Fruit fly (Drosophila melanogaster) whole organism, embryonic: ENCODE results near the gene CG13658.

Experiments
- Aef1 ChIP-seq: fragments of 200-800 bp; sonication (Bioruptor generic); IDR thresholded peaks from 3 replicates; pipeline ENCODE4 v1.3.6; 2022; ENCODE audit warnings: missing biosample characterization, missing genetic modification characterization
- CG10147 ChIP-seq: fragments of 200-800 bp; sonication (Bioruptor generic); optimal IDR thresholded peaks from 2 replicates; lab custom pipeline; 2019; ENCODE audit warnings: missing biosample characterization, mild to moderate bottlenecking, missing genetic modification characterization, moderate library complexity
- CG10209 ChIP-seq: fragments of 200-800 bp; sonication (Bioruptor generic); optimal IDR thresholded peaks from 3 replicates; lab custom pipeline; 2017; ENCODE audit warnings: missing biosample characterization, mild to moderate bottlenecking, missing genetic modification characterization, missing genetic modification reagents
- CG11695 ChIP-seq: fragments of 200-800 bp; sonication (Bioruptor generic); IDR thresholded peaks from 3 replicates; pipeline ENCODE4 v1.3.6; 2022; ENCODE audit warnings: missing biosample characterization, missing genetic modification characterization
- CG12769 ChIP-seq: fragments of 200-800 bp; sonication (Bioruptor generic); optimal IDR thresholded peaks from 2 replicates; lab custom pipeline; 2019; ENCODE audit warnings: missing biosample characterization, mild to moderate bottlenecking, missing genetic modification characterization, moderate library complexity
- CG13296 ChIP-seq: fragments of 200-800 bp; sonication (Bioruptor generic); optimal IDR thresholded peaks from 3 replicates; lab custom pipeline; 2018; ENCODE audit warnings: missing biosample characterization, mild to moderate bottlenecking, missing genetic modification characterization
- CG13894 ChIP-seq: fragments of 200-800 bp; sonication (Bioruptor generic); optimal IDR thresholded peaks from 3 replicates; lab custom pipeline; 2018; ENCODE audit warnings: missing biosample characterization, mild to moderate bottlenecking, missing genetic modification characterization, moderate library complexity
- CG17328 ChIP-seq: fragments of 200-800 bp; sonication (Bioruptor generic); IDR thresholded peaks from 2 replicates; pipeline ENCODE4 v1.3.6; 2022; ENCODE audit warnings: missing biosample characterization, missing genetic modification characterization
- CG17359 ChIP-seq: fragments of 200-800 bp; sonication (Bioruptor generic); optimal IDR thresholded peaks from 3 replicates; lab custom pipeline; 2018; ENCODE audit warnings: missing biosample characterization, mild to moderate bottlenecking, missing genetic modification characterization, moderate library complexity
- CG17385 ChIP-seq: fragments of 200-800 bp; sonication (Bioruptor generic); optimal IDR thresholded peaks from 3 replicates; lab custom pipeline; 2018; ENCODE audit warnings: missing biosample characterization, mild to moderate bottlenecking, missing genetic modification characterization
- CG18011 ChIP-seq: fragments of 200-800 bp; sonication (Bioruptor generic); optimal IDR thresholded peaks from 2 replicates; lab custom pipeline; 2017; ENCODE audit warnings: missing biosample characterization, missing genetic modification characterization, mild to moderate bottlenecking, moderate library complexity, missing genotype
- CG2199 ChIP-seq: fragments of 200-800 bp; sonication (Bioruptor generic); IDR thresholded peaks from 3 replicates; pipeline ENCODE4 v1.3.6; 2022; ENCODE audit warnings: missing biosample characterization, missing genetic modification characterization
- CG2678 ChIP-seq: fragments of 200-800 bp; sonication (Bioruptor generic); optimal IDR thresholded peaks from 3 replicates; lab custom pipeline; 2019; ENCODE audit warnings: missing biosample characterization, mild to moderate bottlenecking, missing genetic modification characterization, moderate library complexity
- CG31441 ChIP-seq: fragments of 200-800 bp; sonication (Bioruptor generic); IDR thresholded peaks from 2 replicates; pipeline ENCODE4 v1.3.6; 2022; ENCODE audit warnings: missing biosample characterization, missing genetic modification characterization
- CG4424 ChIP-seq: fragments of 200-800 bp; sonication (Bioruptor generic); optimal IDR thresholded peaks from 3 replicates; lab custom pipeline; 2016; ENCODE audit warnings: missing biosample characterization, missing genetic modification characterization
- CG6654 ChIP-seq: fragments of 200-800 bp; sonication (Bioruptor generic); optimal IDR thresholded peaks from 2 replicates; lab custom pipeline; 2017; ENCODE audit warnings: missing biosample characterization, mild to moderate bottlenecking, missing genetic modification characterization
- CG7745 ChIP-seq: fragments of 200-800 bp; sonication (Bioruptor generic); optimal IDR thresholded peaks from 2 replicates; lab custom pipeline; 2018; ENCODE audit warnings: missing biosample characterization, mild to moderate bottlenecking, missing genetic modification characterization, moderate library complexity
- CG7963 ChIP-seq: fragments of 200-800 bp; sonication (Bioruptor generic); IDR thresholded peaks from 3 replicates; pipeline ENCODE4 v1.3.6; 2022; ENCODE audit warnings: missing biosample characterization, missing genetic modification characterization; ENCODE audit not compliant: partially characterized antibody
- CG8359 ChIP-seq: fragments of 200-800 bp; sonication (Bioruptor generic); optimal IDR thresholded peaks from 2 replicates; lab custom pipeline; 2017; ENCODE audit warnings: missing biosample characterization, mild to moderate bottlenecking, missing genetic modification characterization, borderline replicate concordance
- CG8388 ChIP-seq: fragments of 200-800 bp; sonication (Bioruptor generic); optimal IDR thresholded peaks from 2 replicates; lab custom pipeline; 2019; ENCODE audit warnings: missing biosample characterization, mild to moderate bottlenecking, missing genetic modification characterization, moderate library complexity
- Dip2 ChIP-seq: fragments of 200-800 bp; sonication (Bioruptor generic); IDR thresholded peaks from 2 replicates; pipeline ENCODE4 v1.3.6; 2022; ENCODE audit warnings: missing biosample characterization, missing genetic modification characterization
- Dp ChIP-seq: fragments of 200-800 bp; sonication (Bioruptor generic); optimal IDR thresholded peaks from 2 replicates; lab custom pipeline; 2018; ENCODE audit warnings: missing biosample characterization, mild to moderate bottlenecking, missing genetic modification characterization, moderate library complexity
- ERR ChIP-seq: fragments of 200-800 bp; sonication (Bioruptor generic); optimal IDR thresholded peaks from 2 replicates; lab custom pipeline; 2016; ENCODE audit warnings: missing biosample characterization, missing genetic modification characterization
- Ets97D ChIP-seq: fragments of 200-800 bp; sonication (Bioruptor generic); optimal IDR thresholded peaks from 3 replicates; lab custom pipeline; 2016; ENCODE audit warnings: missing biosample characterization, missing genetic modification characterization
- Hr3 ChIP-seq: fragments of 200-800 bp; sonication (Bioruptor generic); optimal IDR thresholded peaks from 3 replicates; lab custom pipeline; 2016; ENCODE audit warnings: missing biosample characterization, missing genetic modification characterization
- Myb ChIP-seq: fragments of 200-800 bp; sonication (Bioruptor generic); optimal IDR thresholded peaks from 2 replicates; lab custom pipeline; 2016; ENCODE audit warnings: missing biosample characterization, missing genetic modification characterization
- Neu2 ChIP-seq: fragments of 200-800 bp; sonication (Bioruptor generic); optimal IDR thresholded peaks from 3 replicates; lab custom pipeline; 2016; ENCODE audit warnings: missing biosample characterization, missing genetic modification characterization, borderline replicate concordance
- Trl ChIP-seq, 3 experiments: fragments of >200 bp in 2 of 3; fragments of 200-800 bp in 1 of 3; sonication (Bioruptor generic) in 1 of 3; optimal IDR thresholded peaks; 2 replicates in 1 of 3; 3 replicates in 2 of 3; lab custom pipeline; 2016 to 2017; ENCODE audit warnings: missing biosample characterization in 1 of 3, missing genetic modification characterization in 1 of 3
- btn ChIP-seq: fragments of 200-800 bp; sonication (Bioruptor generic); optimal IDR thresholded peaks from 2 replicates; lab custom pipeline; 2016; ENCODE audit warnings: missing biosample characterization, missing genetic modification characterization
- cg ChIP-seq: fragments of 200-800 bp; sonication (Bioruptor generic); optimal IDR thresholded peaks from 3 replicates; lab custom pipeline; 2019; ENCODE audit warnings: missing biosample characterization, mild to moderate bottlenecking, missing genetic modification characterization, moderate library complexity
- chm ChIP-seq: fragments of 200-800 bp; sonication (Bioruptor generic); IDR thresholded peaks from 2 replicates; pipeline ENCODE4 v1.3.6; 2022; ENCODE audit warnings: missing biosample characterization, missing genetic modification characterization
- chn ChIP-seq: fragments of 200-800 bp; sonication (Bioruptor generic); optimal IDR thresholded peaks from 2 replicates; lab custom pipeline; 2016; ENCODE audit warnings: missing biosample characterization, missing genetic modification characterization
- dati ChIP-seq: fragments of 200-800 bp; sonication (Bioruptor generic); IDR thresholded peaks from 2 replicates; pipeline ENCODE4 v1.3.6; 2022; ENCODE audit warnings: missing biosample characterization, missing genetic modification characterization
- dimm ChIP-seq: fragments of 200-800 bp; sonication (Bioruptor generic); IDR thresholded peaks from 2 replicates; pipeline ENCODE4 v1.3.6; 2022; ENCODE audit warnings: missing biosample characterization, missing genetic modification characterization
- dmrt11E ChIP-seq: fragments of 200-800 bp; sonication (Bioruptor generic); optimal IDR thresholded peaks from 3 replicates; lab custom pipeline; 2018; ENCODE audit warnings: missing biosample characterization, mild to moderate bottlenecking, missing genetic modification characterization, moderate library complexity
- gce ChIP-seq: fragments of 200-800 bp; sonication (Bioruptor generic); IDR thresholded peaks from 3 replicates; pipeline ENCODE4 v1.3.6; 2022; ENCODE audit warnings: missing biosample characterization, missing genetic modification characterization
- jing ChIP-seq: fragments of 200-800 bp; sonication (Bioruptor generic); optimal IDR thresholded peaks from 2 replicates; lab custom pipeline; 2018; ENCODE audit warnings: missing biosample characterization, mild to moderate bottlenecking, missing genetic modification characterization
- jumu ChIP-seq: fragments of 200-800 bp; sonication (Bioruptor generic); optimal IDR thresholded peaks from 3 replicates; lab custom pipeline; 2016; ENCODE audit warnings: missing biosample characterization, missing genetic modification characterization
- ken ChIP-seq: fragments of 200-800 bp; sonication (Bioruptor generic); IDR thresholded peaks from 3 replicates; pipeline ENCODE4 v1.3.6; 2022; ENCODE audit warnings: missing biosample characterization, missing genetic modification characterization
- otp ChIP-seq: fragments of 200-800 bp; sonication (Bioruptor generic); IDR thresholded peaks from 3 replicates; pipeline ENCODE4, ENCODE4 v1.3.6; 2022; ENCODE audit warnings: missing biosample characterization, missing genetic modification characterization
- p53 ChIP-seq: fragments of 200-800 bp; sonication (Bioruptor generic); optimal IDR thresholded peaks from 2 replicates; lab custom pipeline; 2016; ENCODE audit warnings: missing biosample characterization, missing genetic modification characterization
- pan ChIP-seq, 4 experiments: fragments of >200 bp in 3 of 4; fragments of 200-800 bp in 1 of 4; sonication (Bioruptor generic) in 1 of 4; optimal IDR thresholded peaks in 3 of 4; IDR thresholded peaks in 1 of 4; 2 replicates each; pipeline versions ENCODE4 v1.3.6 to Lab custom; 2017 to 2022; ENCODE audit warnings: missing biosample characterization in 2 of 4, missing genetic modification characterization in 2 of 4, mixed read lengths in 1 of 4
- pita ChIP-seq: fragments of 200-800 bp; sonication (Bioruptor generic); optimal IDR thresholded peaks from 2 replicates; lab custom pipeline; 2017; ENCODE audit warnings: missing biosample characterization, mild to moderate bottlenecking, missing genetic modification characterization
- psq ChIP-seq: fragments of 200-800 bp; sonication (Bioruptor generic); optimal IDR thresholded peaks from 2 replicates; lab custom pipeline; 2017; ENCODE audit warnings: missing biosample characterization, missing genetic modification characterization
- pum ChIP-seq: fragments of 200-800 bp; sonication (Bioruptor generic); optimal IDR thresholded peaks from 2 replicates; lab custom pipeline; 2016; ENCODE audit warnings: missing biosample characterization, missing genetic modification characterization
- shn ChIP-seq: fragments of 200-800 bp; sonication (Bioruptor generic); optimal IDR thresholded peaks from 3 replicates; lab custom pipeline; 2016; ENCODE audit warnings: missing biosample characterization, missing genetic modification characterization
- slbo ChIP-seq: fragments of 200-800 bp; sonication (Bioruptor generic); IDR thresholded peaks from 2 replicates; pipeline ENCODE4 v1.3.6; 2022; ENCODE audit warnings: missing biosample characterization, missing genetic modification characterization
- sqz ChIP-seq: fragments of 200-800 bp; sonication (Bioruptor generic); optimal IDR thresholded peaks from 3 replicates; lab custom pipeline; 2018; ENCODE audit warnings: missing biosample characterization, mild to moderate bottlenecking, missing genetic modification characterization
- tgo ChIP-seq: fragments of 200-800 bp; sonication (Bioruptor generic); IDR thresholded peaks from 3 replicates; pipeline ENCODE4 v1.3.6; 2022; ENCODE audit warnings: missing biosample characterization, missing genetic modification characterization
- zfh1 ChIP-seq: fragments of 200-800 bp; sonication (Bioruptor generic); IDR thresholded peaks from 3 replicates; pipeline ENCODE4 v1.3.6; 2022; ENCODE audit warnings: missing biosample characterization, missing genetic modification characterization

CG13658 gene

dm6 chr3R:25262322-25262761 lies 24.9 kb upstream of the CG13658 start, which contains the start of the genes Kdsr and CG11858 (continued):
- peak; percentile 77 for TF ChIP-seq tgo
- peak; percentile 38 for TF ChIP-seq CG10209 (GFP tag; lab: Kevin White, UChicago)
- TF ChIP-seq Aef1 (GFP tag; lab: Robert Waterston, UW): peak; percentile 53
- no peak for TF ChIP-seq CG11695 (GFP tag; lab: Robert Waterston, UW)
- peak; percentile 63 for TF ChIP-seq CG10147 (GFP tag; lab: Kevin White, UChicago)
- peak; percentile 65 for TF ChIP-seq chn
- peak; percentile 11 for TF ChIP-seq Dp (GFP tag; lab: Kevin White, UChicago)
- peak; percentile 37 for TF ChIP-seq CG18011
- TF ChIP-seq jing: no peak
- TF ChIP-seq CG17359: no peak
- peak; percentile 56 for TF ChIP-seq CG13296 (GFP tag; lab: Kevin White, UChicago)
- 0 out of 3 replicates have a peak, but pooled peaks have one; percentile 43 for TF ChIP-seq otp (GFP tag; lab: Robert Waterston, UW)
- TF ChIP-seq dmrt11E (tag; lab: Kevin White, UChicago): peak; percentile 52
- peak; percentile 59 for TF ChIP-seq shn (GFP tag; lab: Kevin White, UChicago)
- no peak for TF ChIP-seq dimm (GFP tag; lab: Robert Waterston, UW)
- peak; percentile 81 for TF ChIP-seq slbo (GFP tag; lab: Robert Waterston, UW)
- TF ChIP-seq CG17385 (GFP tag; lab: Kevin White, UChicago): peak; percentile 29
- TF ChIP-seq zfh1: peak; percentile 77
- TF ChIP-seq jumu: peak; percentile 44
- TF ChIP-seq chm (GFP tag; lab: Robert Waterston, UW): 0 out of 2 replicates have a peak, but pooled peaks have one; percentile 5
- TF ChIP-seq psq (GFP tag; lab: Kevin White, UChicago): peak; percentile 9
- TF ChIP-seq Ets97D: peak; percentile 71
- no peak for TF ChIP-seq CG2678
- TF ChIP-seq Trl (optimal IDR thresholded peaks at IDR 0.05; lab: Kevin White, UChicago): no peak
- TF ChIP-seq Trl (GFP tag; optimal IDR thresholded peaks at IDR 0.05; lab: Kevin White, UChicago): peak; percentile 36
- TF ChIP-seq btn (GFP tag; lab: Kevin White, UChicago): no peak
- TF ChIP-seq CG7963 (GFP tag; lab: Robert Waterston, UW): no peak
- peak; percentile 68 for TF ChIP-seq CG12769 (tag; lab: Kevin White, UChicago)
- no peak for TF ChIP-seq gce (GFP tag; lab: Robert Waterston, UW)
- no peak; the same call in 1 of the 2 replicates for TF ChIP-seq CG31441
- TF ChIP-seq CG8388 (GFP tag; lab: Kevin White, UChicago): peak; percentile 55
- no peak for TF ChIP-seq ERR (GFP tag; lab: Kevin White, UChicago)
- no peak for TF ChIP-seq pan (optimal IDR thresholded peaks at IDR 0.05; lab: Kevin White, UChicago)
- peak in 1 of 2 experiments; percentile 64 for TF ChIP-seq pan (GFP tag; optimal IDR thresholded peaks at IDR 0.05 in 1 of 2, IDR thresholded peaks at IDR 0.05 in 1 of 2)
- TF ChIP-seq dati (GFP tag; lab: Robert Waterston, UW): no peak
- TF ChIP-seq Hr3 (GFP tag; lab: Kevin White, UChicago): peak; percentile 63
- no peak for TF ChIP-seq CG6654 (GFP tag; lab: Kevin White, UChicago)
- peak; percentile 65 for TF ChIP-seq CG17328 (GFP tag; lab: Robert Waterston, UW)
- TF ChIP-seq CG2199 (GFP tag; lab: Robert Waterston, UW): no peak
- TF ChIP-seq p53 (GFP tag; lab: Kevin White, UChicago): no peak
- TF ChIP-seq pum (GFP tag; lab: Kevin White, UChicago): peak; percentile 45
- no peak for TF ChIP-seq cg (GFP tag; lab: Kevin White, UChicago)
- peak; percentile 16 for TF ChIP-seq CG8359 (GFP tag; lab: Kevin White, UChicago)
- peak; percentile 51 for TF ChIP-seq Myb
- TF ChIP-seq sqz (GFP tag; lab: Kevin White, UChicago): no peak
- TF ChIP-seq CG13894 (tag; lab: Kevin White, UChicago): peak; percentile 57
- no peak for TF ChIP-seq Dip2 (GFP tag; lab: Robert Waterston, UW)
- peak; percentile 56 for TF ChIP-seq CG4424
- TF ChIP-seq ken (GFP tag; lab: Robert Waterston, UW): peak; percentile 70; the same call in 2 of the 3 replicates
- TF ChIP-seq CG7745: no peak
- TF ChIP-seq Neu2 (GFP tag; lab: Kevin White, UChicago): no peak
- no peak for TF ChIP-seq pita (GFP tag; lab: Kevin White, UChicago)
